Fruit fly (Drosophila melanogaster): ENCODE results near the gene Cpr72Eb.
A peak's percentile ranks its signal among the peaks of the same experiment; 100 is the strongest.

Cpr72Eb gene

dm6 chr3L:16377768-16378764 is 13.4 kb downstream of the Cpr72Eb start, which contains the start of gene roq (continued):
- TF ChIP-seq CoRest (tag; optimal IDR thresholded peaks at IDR 0.05) (peak; percentile 34), Dp (GFP tag; optimal IDR thresholded peaks at IDR 0.05) (peak; percentile 86), CG17361 (GFP tag; IDR thresholded peaks at IDR 0.05) (no peak), CG4854 (GFP tag; optimal IDR thresholded peaks at IDR 0.05) (no peak), zen2 (GFP tag; IDR thresholded peaks at IDR 0.05; ENCODE audit: partially characterized antibody) (no peak), pan (optimal IDR thresholded peaks at IDR 0.05) (no peak), pan (GFP tag; optimal IDR thresholded peaks at IDR 0.05 in 1 of 2, IDR thresholded peaks at IDR 0.05 in 1 of 2) (no peak), CG16815 (GFP tag; optimal IDR thresholded peaks at IDR 0.05) (no peak), hbn (GFP tag; IDR thresholded peaks at IDR 0.05; ENCODE audit: partially characterized antibody) (peak; percentile 44; the same call in 1 of the 2 replicates), exex (tag; optimal IDR thresholded peaks at IDR 0.05) (peak; percentile 26), ac (GFP tag; optimal IDR thresholded peaks at IDR 0.05) (no peak), CG10366 (GFP tag; IDR thresholded peaks at IDR 0.05) (no peak), hkb (optimal IDR thresholded peaks at IDR 0.05) (no peak), hkb (GFP tag; IDR thresholded peaks at IDR 0.05) (no peak), ranshi (GFP tag; IDR thresholded peaks at IDR 0.05) (no peak), CG9727 (GFP tag; optimal IDR thresholded peaks at IDR 0.05) (no peak), CG2116 (GFP tag; optimal IDR thresholded peaks at IDR 0.05) (peak; percentile 87), kah (GFP tag; optimal IDR thresholded peaks at IDR 0.05) (no peak), ap (GFP tag; IDR thresholded peaks at IDR 0.05) (no peak), knrl (GFP tag; IDR thresholded peaks at IDR 0.05; ENCODE audit: partially characterized antibody) (peak; percentile 50; the same call in 1 of the 3 replicates), CG14860 (GFP tag; IDR thresholded peaks at IDR 0.05; ENCODE audit: partially characterized antibody) (peak; percentile 51; the same call in 2 of the 3 replicates), Eip74EF (GFP tag; optimal IDR thresholded peaks at IDR 0.05) (no peak), Xbp1 (GFP tag; optimal IDR thresholded peaks at IDR 0.05) (peak; percentile 1), BEAF-32 (GFP tag; optimal IDR thresholded peaks at IDR 0.05) (peak; percentile 55), CG7556 (GFP tag; optimal IDR thresholded peaks at IDR 0.05) (no peak), ems (GFP tag; optimal IDR thresholded peaks at IDR 0.05) (no peak), trem (tag; optimal IDR thresholded peaks at IDR 0.05) (peak; percentile 68), Oli (tag; optimal IDR thresholded peaks at IDR 0.05) (no peak), NC2α (GFP tag; optimal IDR thresholded peaks at IDR 0.05) (no peak), nmo (GFP tag; optimal IDR thresholded peaks at IDR 0.05) (peak; percentile 57), ab (GFP tag; optimal IDR thresholded peaks at IDR 0.05) (no peak), sens-2 (GFP tag; IDR thresholded peaks at IDR 0.05) (no peak), CG18262 (tag; optimal IDR thresholded peaks at IDR 0.05) (no peak), Trl (optimal IDR thresholded peaks at IDR 0.05) (peak; percentile 23 to 46), Trl (GFP tag; optimal IDR thresholded peaks at IDR 0.05) (no peak), CG18619 (GFP tag; optimal IDR thresholded peaks at IDR 0.05) (no peak), CG15479 (GFP tag; optimal IDR thresholded peaks at IDR 0.05) (no peak), CG8765 (GFP tag; IDR thresholded peaks at IDR 0.05) (no peak), aop (GFP tag; IDR thresholded peaks at IDR 0.05) (no peak), CG15269 (tag; optimal IDR thresholded peaks at IDR 0.05) (no peak), D19B (GFP tag; optimal IDR thresholded peaks at IDR 0.05) (no peak), ro (GFP tag; IDR thresholded peaks at IDR 0.05) (no peak), CG33557 (GFP tag; optimal IDR thresholded peaks at IDR 0.05) (peak; percentile 26), YL-1 (GFP tag; optimal IDR thresholded peaks at IDR 0.05) (peak; percentile 66), CG10654 (GFP tag; optimal IDR thresholded peaks at IDR 0.05) (no peak), sd (tag; optimal IDR thresholded peaks at IDR 0.05) (no peak), D19A (tag; optimal IDR thresholded peaks at IDR 0.05) (no peak), CG6254 (GFP tag; optimal IDR thresholded peaks at IDR 0.05) (no peak)
